Fruit fly (Drosophila melanogaster) whole organism, embryonic: Measurements from ENCODE around the gene CG8097.

Experiments used
- Atf3 ChIP-seq: fragments of 200-800 bp; sonication (Bioruptor generic); optimal IDR thresholded peaks from 3 replicates; lab custom pipeline; 2016; ENCODE audit warnings: missing biosample characterization, missing genetic modification characterization
- CG10147 ChIP-seq: fragments of 200-800 bp; sonication (Bioruptor generic); optimal IDR thresholded peaks from 2 replicates; lab custom pipeline; 2019; ENCODE audit warnings: missing biosample characterization, mild to moderate bottlenecking, missing genetic modification characterization, moderate library complexity
- CG1024 ChIP-seq: fragments of 200-800 bp; sonication (Bioruptor generic); IDR thresholded peaks from 2 replicates; pipeline ENCODE4 v1.3.6; 2022; ENCODE audit warnings: missing biosample characterization, missing genetic modification characterization
- CG10267 ChIP-seq: fragments of 200-800 bp; sonication (Bioruptor generic); optimal IDR thresholded peaks from 2 replicates; lab custom pipeline; 2018; ENCODE audit warnings: missing biosample characterization, mild to moderate bottlenecking, missing genetic modification characterization, moderate library complexity
- CG10274 ChIP-seq: fragments of 200-800 bp; sonication (Bioruptor generic); optimal IDR thresholded peaks from 3 replicates; lab custom pipeline; 2017; ENCODE audit warnings: missing biosample characterization, mild to moderate bottlenecking, missing genetic modification characterization
- CG10565 ChIP-seq: fragments of 200-800 bp; sonication (Bioruptor generic); optimal IDR thresholded peaks from 3 replicates; lab custom pipeline; 2016; ENCODE audit warnings: missing biosample characterization, mild to moderate bottlenecking, missing genetic modification characterization
- CG12104 ChIP-seq: fragments of 200-800 bp; sonication (Bioruptor generic); optimal IDR thresholded peaks from 3 replicates; lab custom pipeline; 2016; ENCODE audit warnings: missing biosample characterization, missing genetic modification characterization
- CG13287 ChIP-seq: fragments of 200-800 bp; sonication (Bioruptor generic); IDR thresholded peaks from 2 replicates; pipeline ENCODE4 v1.3.6; 2022; ENCODE audit warnings: missing biosample characterization, missing genetic modification characterization; ENCODE audit not compliant: partially characterized antibody
- CG16815 ChIP-seq: fragments of 200-800 bp; sonication (Bioruptor generic); optimal IDR thresholded peaks from 3 replicates; lab custom pipeline; 2017; ENCODE audit warnings: missing biosample characterization, mild to moderate bottlenecking, missing genetic modification characterization
- CG17385 ChIP-seq: fragments of 200-800 bp; sonication (Bioruptor generic); optimal IDR thresholded peaks from 3 replicates; lab custom pipeline; 2018; ENCODE audit warnings: missing biosample characterization, mild to moderate bottlenecking, missing genetic modification characterization
- CG18599 ChIP-seq: fragments of 200-800 bp; sonication (Bioruptor generic); optimal IDR thresholded peaks from 3 replicates; lab custom pipeline; 2017; ENCODE audit warnings: missing biosample characterization, missing genetic modification characterization, mild to moderate bottlenecking, moderate library complexity, missing genetic modification reagents
- CG31224 ChIP-seq: fragments of 200-800 bp; sonication (Bioruptor generic); IDR thresholded peaks from 2 replicates; pipeline ENCODE4 v1.3.6; 2022; ENCODE audit warnings: missing biosample characterization, missing genetic modification characterization
- CG31365 ChIP-seq: fragments of 200-800 bp; sonication (Bioruptor generic); optimal IDR thresholded peaks from 2 replicates; lab custom pipeline; 2018; ENCODE audit warnings: missing biosample characterization, mild to moderate bottlenecking, missing genetic modification characterization
- CG3281 ChIP-seq: fragments of 200-800 bp; sonication (Bioruptor generic); optimal IDR thresholded peaks from 3 replicates; lab custom pipeline; 2017; ENCODE audit warnings: missing biosample characterization, mild to moderate bottlenecking, missing genetic modification characterization
- CG3726 ChIP-seq: fragments of 200-800 bp; sonication (Bioruptor generic); IDR thresholded peaks from 3 replicates; pipeline ENCODE4, ENCODE4 v1.3.6; 2022; ENCODE audit warnings: missing biosample characterization, missing genetic modification characterization
- CG3847 ChIP-seq: fragments of 200-800 bp; sonication (Bioruptor generic); IDR thresholded peaks from 2 replicates; pipeline ENCODE4 v1.3.6; 2022; ENCODE audit warnings: missing biosample characterization, missing genetic modification characterization
- CG4820 ChIP-seq: fragments of 200-800 bp; sonication (Bioruptor generic); optimal IDR thresholded peaks from 3 replicates; lab custom pipeline; 2016; ENCODE audit warnings: missing biosample characterization, missing genetic modification characterization
- CG6689 ChIP-seq: fragments of 200-800 bp; sonication (Bioruptor generic); IDR thresholded peaks from 2 replicates; pipeline ENCODE4 v1.3.6; 2022; ENCODE audit warnings: missing biosample characterization, missing genetic modification characterization
- CG7839 ChIP-seq: fragments of 200-800 bp; sonication (Bioruptor generic); optimal IDR thresholded peaks from 3 replicates; lab custom pipeline; 2018; ENCODE audit warnings: missing biosample characterization, mild to moderate bottlenecking, missing genetic modification characterization, moderate library complexity
- CG8089 ChIP-seq: fragments of 200-800 bp; sonication (Bioruptor generic); optimal IDR thresholded peaks from 3 replicates; lab custom pipeline; 2016; ENCODE audit warnings: missing biosample characterization, missing genetic modification characterization
- CG8359 ChIP-seq: fragments of 200-800 bp; sonication (Bioruptor generic); optimal IDR thresholded peaks from 2 replicates; lab custom pipeline; 2017; ENCODE audit warnings: missing biosample characterization, mild to moderate bottlenecking, missing genetic modification characterization, borderline replicate concordance
- D ChIP-seq, 2 experiments: fragments of 200-800 bp in 1 of 2; fragments of >200 bp in 1 of 2; sonication (Bioruptor generic) in 1 of 2; optimal IDR thresholded peaks; 2 replicates in 1 of 2; 3 replicates in 1 of 2; lab custom pipeline; 2017; ENCODE audit warnings: mild to moderate bottlenecking in 1 of 2, missing biosample characterization in 1 of 2, missing genetic modification characterization in 1 of 2, missing genetic modification reagents in 1 of 2
- Fer2 ChIP-seq: fragments of 200-800 bp; sonication (Bioruptor generic); optimal IDR thresholded peaks from 2 replicates; lab custom pipeline; 2018; ENCODE audit warnings: missing biosample characterization, mild to moderate bottlenecking, missing genetic modification characterization, moderate library complexity
- HLH54F ChIP-seq: fragments of 200-800 bp; sonication (Bioruptor generic); optimal IDR thresholded peaks from 3 replicates; lab custom pipeline; 2016; ENCODE audit warnings: missing biosample characterization, missing genetic modification characterization
- Lpt ChIP-seq: fragments of >200 bp; optimal IDR thresholded peaks from 2 replicates; lab custom pipeline; 2018; ENCODE audit warnings: missing biosample characterization, missing genetic modification characterization
- Max ChIP-seq: fragments of 200-800 bp; sonication (Bioruptor generic); optimal IDR thresholded peaks from 2 replicates; lab custom pipeline; 2016; ENCODE audit warnings: missing biosample characterization, mild to moderate bottlenecking, missing genetic modification characterization
- Myb ChIP-seq: fragments of 200-800 bp; sonication (Bioruptor generic); optimal IDR thresholded peaks from 2 replicates; lab custom pipeline; 2016; ENCODE audit warnings: missing biosample characterization, missing genetic modification characterization
- PHDP ChIP-seq: fragments of 200-800 bp; sonication (Bioruptor generic); optimal IDR thresholded peaks from 3 replicates; lab custom pipeline; 2018; ENCODE audit warnings: missing biosample characterization, mild to moderate bottlenecking, missing genetic modification characterization, moderate library complexity
- Sry-δ ChIP-seq: fragments of 200-800 bp; sonication (Bioruptor generic); optimal IDR thresholded peaks from 2 replicates; lab custom pipeline; 2016; ENCODE audit warnings: missing biosample characterization, missing genetic modification characterization
- ac ChIP-seq: fragments of 200-800 bp; sonication (Bioruptor generic); optimal IDR thresholded peaks from 3 replicates; lab custom pipeline; 2017; ENCODE audit warnings: missing biosample characterization, mild to moderate bottlenecking, missing genetic modification characterization
- ase ChIP-seq: fragments of 200-800 bp; sonication (Bioruptor generic); IDR thresholded peaks from 3 replicates; pipeline ENCODE4 v1.3.6; 2022; ENCODE audit warnings: missing biosample characterization, missing genetic modification characterization
- cas ChIP-seq: fragments of 200-800 bp; sonication (Bioruptor generic); IDR thresholded peaks from 2 replicates; pipeline ENCODE4 v1.3.6; 2022; ENCODE audit warnings: missing biosample characterization, missing genetic modification characterization
- cg ChIP-seq: fragments of 200-800 bp; sonication (Bioruptor generic); optimal IDR thresholded peaks from 3 replicates; lab custom pipeline; 2019; ENCODE audit warnings: missing biosample characterization, mild to moderate bottlenecking, missing genetic modification characterization, moderate library complexity
- crp ChIP-seq, 2 experiments: fragments of 200-800 bp; sonication (Bioruptor generic); optimal IDR thresholded peaks; 2 replicates in 1 of 2; 3 replicates in 1 of 2; lab custom pipeline; 2017; ENCODE audit warnings: missing biosample characterization in 2 of 2, missing genetic modification characterization in 2 of 2, mild to moderate bottlenecking in 1 of 2, moderate library complexity in 1 of 2
- ewg ChIP-seq: fragments of 200-800 bp; sonication (Bioruptor generic); optimal IDR thresholded peaks from 3 replicates; lab custom pipeline; 2017; ENCODE audit warnings: mild to moderate bottlenecking, missing biosample characterization, missing genetic modification reagents, missing genetic modification characterization
- fd3F ChIP-seq: fragments of 200-800 bp; sonication (Bioruptor generic); optimal IDR thresholded peaks from 2 replicates; lab custom pipeline; 2018; ENCODE audit warnings: missing biosample characterization, mild to moderate bottlenecking, missing genetic modification characterization, moderate library complexity
- grau ChIP-seq: fragments of 200-800 bp; optimal IDR thresholded peaks from 3 replicates; lab custom pipeline; 2019; ENCODE audit warnings: missing biosample characterization, mild to moderate bottlenecking, missing genetic modification characterization, moderate library complexity
- gsb ChIP-seq: fragments of 200-800 bp; sonication (Bioruptor generic); IDR thresholded peaks from 2 replicates; pipeline ENCODE4 v1.3.6; 2022; ENCODE audit warnings: missing biosample characterization, missing genetic modification characterization
- h ChIP-seq: fragments of >200 bp; optimal IDR thresholded peaks from 2 replicates; lab custom pipeline; 2017
- kah ChIP-seq: fragments of 200-800 bp; sonication (Bioruptor generic); optimal IDR thresholded peaks from 2 replicates; lab custom pipeline; 2018; ENCODE audit warnings: missing biosample characterization, mild to moderate bottlenecking, missing genetic modification characterization
- pros ChIP-seq: fragments of 200-800 bp; sonication (Bioruptor generic); optimal IDR thresholded peaks from 3 replicates; lab custom pipeline; 2019; ENCODE audit warnings: missing biosample characterization, mild to moderate bottlenecking, missing genetic modification characterization, moderate library complexity
- repo ChIP-seq: fragments of 200-800 bp; sonication (Bioruptor generic); optimal IDR thresholded peaks from 2 replicates; lab custom pipeline; 2016; ENCODE audit warnings: missing biosample characterization, missing genetic modification characterization
- scrt ChIP-seq: fragments of 200-800 bp; sonication (Bioruptor generic); optimal IDR thresholded peaks from 2 replicates; lab custom pipeline; 2018; ENCODE audit warnings: missing biosample characterization, mild to moderate bottlenecking, missing genetic modification characterization, moderate library complexity
- sima ChIP-seq: fragments of 200-800 bp; sonication (Bioruptor generic); optimal IDR thresholded peaks from 2 replicates; lab custom pipeline; 2016; ENCODE audit warnings: missing biosample characterization, missing genetic modification characterization
- sqz ChIP-seq: fragments of 200-800 bp; sonication (Bioruptor generic); optimal IDR thresholded peaks from 3 replicates; lab custom pipeline; 2018; ENCODE audit warnings: missing biosample characterization, mild to moderate bottlenecking, missing genetic modification characterization
- tna ChIP-seq: fragments of 200-800 bp; sonication (Bioruptor generic); IDR thresholded peaks from 2 replicates; pipeline ENCODE4 v1.3.6; 2022; ENCODE audit warnings: missing biosample characterization, missing genetic modification characterization; ENCODE audit not compliant: partially characterized antibody
- trh ChIP-seq: fragments of 200-800 bp; sonication (Bioruptor generic); optimal IDR thresholded peaks from 2 replicates; lab custom pipeline; 2016; ENCODE audit warnings: missing biosample characterization, missing genetic modification characterization
- usp ChIP-seq: fragments of >200 bp; optimal IDR thresholded peaks from 2 replicates; lab custom pipeline; 2017; ENCODE audit warnings: missing biosample characterization, missing genetic modification characterization
- vnd ChIP-seq: fragments of 200-800 bp; sonication (Bioruptor generic); IDR thresholded peaks from 3 replicates; pipeline ENCODE4 v1.3.6; 2022; ENCODE audit warnings: missing biosample characterization, missing genetic modification characterization; ENCODE audit not compliant: partially characterized antibody
- yki ChIP-seq: fragments of >200 bp; optimal IDR thresholded peaks from 3 replicates; lab custom pipeline; 2018
- zf30C ChIP-seq: fragments of 200-800 bp; sonication (Bioruptor generic); optimal IDR thresholded peaks from 3 replicates; lab custom pipeline; 2018; ENCODE audit warnings: missing biosample characterization, mild to moderate bottlenecking, missing genetic modification characterization

Gene CG8097

DNA sequence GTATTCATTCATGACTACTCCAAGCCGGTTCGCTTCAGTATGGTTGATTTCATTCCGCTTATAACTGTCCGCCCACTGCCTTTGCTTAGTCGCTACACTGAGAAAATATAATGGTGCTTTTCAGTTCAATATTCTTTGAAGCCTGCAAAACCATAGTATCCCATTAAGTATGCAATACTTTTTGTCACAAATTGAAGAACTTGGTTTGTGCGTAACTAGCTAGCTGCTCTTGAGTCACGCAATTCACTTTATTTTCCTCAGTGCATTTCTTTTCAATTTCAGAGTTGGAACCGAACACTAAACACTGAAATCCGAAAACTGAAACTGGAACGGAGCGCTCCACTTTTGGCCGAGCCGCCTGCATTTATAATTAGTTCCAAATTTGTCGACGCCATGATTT lies 16.7 kb downstream of the CG8097 start (continued):
- TF ChIP-seq sqz (GFP tag; lab: Kevin White, UChicago), result no peak
- no peak for TF ChIP-seq zf30C (GFP tag; lab: Kevin White, UChicago)
- TF ChIP-seq CG31365 (tag; lab: Kevin White, UChicago), result peak; percentile 31
- peak; percentile 30; the same call in 1 of the 2 replicates for TF ChIP-seq cas
- no peak for TF ChIP-seq yki
- TF ChIP-seq crp (GFP tag; optimal IDR thresholded peaks at IDR 0.05; lab: Kevin White, UChicago), result no peak
- no peak for TF ChIP-seq gsb (GFP tag; lab: Robert Waterston, UW)
- peak; percentile 55 for TF ChIP-seq CG4820 (GFP tag; lab: Kevin White, UChicago)
- TF ChIP-seq kah (GFP tag; lab: Kevin White, UChicago), result no peak
- TF ChIP-seq CG10565 (GFP tag; lab: Kevin White, UChicago), result no peak
- no peak for TF ChIP-seq h (lab: Kevin White, UChicago)
- peak; percentile 19 for TF ChIP-seq ewg (GFP tag; lab: Kevin White, UChicago)
- peak; percentile 42; the same call in 1 of the 2 replicates for TF ChIP-seq CG3847 (GFP tag; lab: Robert Waterston, UW)
- no peak for TF ChIP-seq sima (GFP tag; lab: Kevin White, UChicago)
- TF ChIP-seq fd3F (GFP tag; lab: Kevin White, UChicago), result peak; percentile 33
- TF ChIP-seq CG6689 (GFP tag; lab: Robert Waterston, UW), result peak; percentile 65
- TF ChIP-seq CG3281 (GFP tag; lab: Kevin White, UChicago), result peak; percentile 8
- no peak for TF ChIP-seq Lpt (GFP tag; lab: Kevin White, UChicago)
- peak; percentile 36 for TF ChIP-seq Myb (GFP tag; lab: Kevin White, UChicago)
- peak; percentile 37 for TF ChIP-seq scrt (GFP tag; lab: Kevin White, UChicago)
- TF ChIP-seq grau (tag; lab: Kevin White, UChicago), result peak; percentile 68
- TF ChIP-seq CG7839 (tag; lab: Kevin White, UChicago), result peak; percentile 77
- TF ChIP-seq HLH54F (GFP tag; lab: Kevin White, UChicago), result peak; percentile 31
- TF ChIP-seq pros, result no peak
- TF ChIP-seq trh (GFP tag; lab: Kevin White, UChicago), result no peak
- TF ChIP-seq CG12104 (GFP tag; lab: Kevin White, UChicago), result no peak
- TF ChIP-seq cg (GFP tag; lab: Kevin White, UChicago), result no peak
- TF ChIP-seq usp (GFP tag; lab: Kevin White, UChicago), result no peak
- no peak for TF ChIP-seq CG10274 (GFP tag; lab: Kevin White, UChicago)
- TF ChIP-seq Sry-δ (GFP tag; lab: Kevin White, UChicago), result no peak
- TF ChIP-seq vnd (GFP tag; lab: Robert Waterston, UW), result no peak
- TF ChIP-seq CG8359 (GFP tag; lab: Kevin White, UChicago), result no peak
- 0 out of 3 replicates have a peak, but pooled peaks have one; percentile 56 for TF ChIP-seq ase (GFP tag; lab: Robert Waterston, UW)
- no peak for TF ChIP-seq D (optimal IDR thresholded peaks at IDR 0.05; lab: Kevin White, UChicago)
- TF ChIP-seq D (GFP tag; optimal IDR thresholded peaks at IDR 0.05; lab: Kevin White, UChicago), result no peak
- peak; percentile 41 for TF ChIP-seq CG17385 (GFP tag; lab: Kevin White, UChicago)
- TF ChIP-seq CG3726, result no peak; the same call in 2 of the 3 replicates
- 0 out of 2 replicates have a peak, but pooled peaks have one; percentile 28 for TF ChIP-seq CG1024 (GFP tag; lab: Robert Waterston, UW)
- TF ChIP-seq Atf3 (GFP tag; lab: Kevin White, UChicago), result peak; percentile 34
- no peak for TF ChIP-seq ac (GFP tag; lab: Kevin White, UChicago)
- peak; percentile 39 for TF ChIP-seq CG8089
- peak; percentile 11 for TF ChIP-seq Max
- peak; percentile 58 for TF ChIP-seq CG31224
- TF ChIP-seq CG13287 (GFP tag; lab: Robert Waterston, UW), result no peak
- TF ChIP-seq CG16815 (GFP tag; lab: Kevin White, UChicago), result no peak
- TF ChIP-seq CG18599 (GFP tag; lab: Kevin White, UChicago), result peak; percentile 57
- peak; percentile 48 for TF ChIP-seq CG10147 (GFP tag; lab: Kevin White, UChicago)
- TF ChIP-seq repo, result peak; percentile 47
- peak; percentile 27 for TF ChIP-seq CG10267 (tag; lab: Kevin White, UChicago)
- TF ChIP-seq tna (GFP tag; lab: Robert Waterston, UW), result no peak
- no peak for TF ChIP-seq Fer2 (tag; lab: Kevin White, UChicago)
- TF ChIP-seq PHDP, result peak; percentile 55
